Fruit fly (Drosophila melanogaster): ENCODE results near the gene Desat2.

Gene Desat2

DNA sequence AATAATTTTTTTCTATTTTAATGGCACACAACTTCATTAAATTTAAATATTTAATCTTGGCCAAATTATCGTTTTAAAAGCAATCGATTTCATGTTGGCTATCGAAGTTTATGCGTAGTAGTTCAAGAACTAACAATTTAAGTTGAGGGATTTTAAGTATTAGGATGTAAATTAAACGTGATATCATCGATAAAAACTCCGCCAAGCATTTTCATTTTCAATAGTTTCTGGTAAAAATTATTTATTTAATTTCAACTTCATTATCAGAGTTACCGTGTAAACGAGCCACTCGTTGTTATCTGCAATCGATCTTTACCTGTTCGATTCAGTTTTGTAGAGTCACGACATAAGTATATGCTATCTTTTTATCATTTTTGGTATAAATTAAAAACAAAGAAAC, 33.1 kb upstream of the Desat2 start:
- TF ChIP-seq CG34406 (GFP tag; optimal IDR thresholded peaks at IDR 0.05) (peak; percentile 97), Hr4 (GFP tag; optimal IDR thresholded peaks at IDR 0.05) (peak; percentile 93), fd85E (GFP tag; optimal IDR thresholded peaks at IDR 0.05) (peak; percentile 97), svp (GFP tag) (peak; percentile 99), Eip78C (GFP tag) (peak; percentile 99), achi (GFP tag; optimal IDR thresholded peaks at IDR 0.05) (peak; percentile 94), CG8319 (GFP tag; optimal IDR thresholded peaks at IDR 0.05) (peak; percentile 94), dac (GFP tag; optimal IDR thresholded peaks at IDR 0.05) (peak; percentile 86), CG3032 (tag; optimal IDR thresholded peaks at IDR 0.05) (peak; percentile 98), pdm3 (GFP tag; optimal IDR thresholded peaks at IDR 0.05) (peak; percentile 93), vri (GFP tag; optimal IDR thresholded peaks at IDR 0.05) (peak; percentile 95), CG1621 (tag; optimal IDR thresholded peaks at IDR 0.05) (peak; percentile 94), CG32006 (GFP tag; optimal IDR thresholded peaks at IDR 0.05) (peak; percentile 92), Ets96B (tag; optimal IDR thresholded peaks at IDR 0.05) (peak; percentile 98), CG10669 (GFP tag; optimal IDR thresholded peaks at IDR 0.05) (peak; percentile 96), CG6854 (GFP tag; optimal IDR thresholded peaks at IDR 0.05) (peak; percentile 99), CG6276 (GFP tag; optimal IDR thresholded peaks at IDR 0.05) (peak; percentile 94), CG6792 (GFP tag; optimal IDR thresholded peaks at IDR 0.05) (peak; percentile 96), CG4318 (GFP tag; optimal IDR thresholded peaks at IDR 0.05) (peak; percentile 88), CG31627 (GFP tag; optimal IDR thresholded peaks at IDR 0.05) (peak; percentile 96), dsx (GFP tag; optimal IDR thresholded peaks at IDR 0.05; ENCODE audit: poor library complexity, severe bottlenecking) (peak; percentile 98), Sox15 (GFP tag; optimal IDR thresholded peaks at IDR 0.05) (peak; percentile 90), OdsH (GFP tag; optimal IDR thresholded peaks at IDR 0.05) (peak; percentile 95), CG3919 (GFP tag; optimal IDR thresholded peaks at IDR 0.05) (peak; percentile 100), CG7368 (GFP tag; optimal IDR thresholded peaks at IDR 0.05) (peak; percentile 98), esn (GFP tag; optimal IDR thresholded peaks at IDR 0.05) (peak; percentile 98), CG11762 (GFP tag; optimal IDR thresholded peaks at IDR 0.05; ENCODE audit: insufficient read depth) (peak; percentile 99), Gug (GFP tag; IDR thresholded peaks at IDR 0.05) (peak; percentile 85), Eip93F (GFP tag; optimal IDR thresholded peaks at IDR 0.05) (peak; percentile 96), CG9139 (GFP tag; optimal IDR thresholded peaks at IDR 0.05) (peak; percentile 96), CG10631 (GFP tag; optimal IDR thresholded peaks at IDR 0.05) (peak; percentile 91), CG11294 (GFP tag; IDR thresholded peaks at IDR 0.05) (peak; percentile 75), Sox14 (GFP tag; optimal IDR thresholded peaks at IDR 0.05) (peak; percentile 96), CG8632 (GFP tag; optimal IDR thresholded peaks at IDR 0.05) (peak; percentile 97), salr (GFP tag; optimal IDR thresholded peaks at IDR 0.05) (peak in 1 of 2 experiments; percentile 94), CG11902 (GFP tag; optimal IDR thresholded peaks at IDR 0.05) (peak; percentile 96), Sox102F (GFP tag; optimal IDR thresholded peaks at IDR 0.05) (peak; percentile 98), CG6808 (GFP tag; optimal IDR thresholded peaks at IDR 0.05) (peak; percentile 95), Blimp-1 (GFP tag; optimal IDR thresholded peaks at IDR 0.05) (peak; percentile 93), CG16779 (tag; optimal IDR thresholded peaks at IDR 0.05) (peak; percentile 92), lz (GFP tag; optimal IDR thresholded peaks at IDR 0.05) (peak; percentile 97), CG6163 (GFP tag; IDR thresholded peaks at IDR 0.05) (peak; percentile 100), Hr39 (GFP tag; optimal IDR thresholded peaks at IDR 0.05) (peak; percentile 94), Met (GFP tag; optimal IDR thresholded peaks at IDR 0.05) (peak; percentile 97), topi (GFP tag; optimal IDR thresholded peaks at IDR 0.05) (peak; percentile 100), CG8119 (GFP tag; IDR thresholded peaks at IDR 0.05) (peak; percentile 94), CG15336 (GFP tag; IDR thresholded peaks at IDR 0.05) (peak; percentile 95), net (GFP tag; optimal IDR thresholded peaks at IDR 0.05) (peak; percentile 94), Hr38 (GFP tag; optimal IDR thresholded peaks at IDR 0.05) (no peak), fkh (GFP tag; optimal IDR thresholded peaks at IDR 0.05) (peak; percentile 73), Ets21C (GFP tag; optimal IDR thresholded peaks at IDR 0.05) (peak; percentile 92), acj6 (GFP tag; optimal IDR thresholded peaks at IDR 0.05) (peak; percentile 93)
